Worm (Caenorhabditis elegans) whole organism, L2 larva: ENCODE measurements around the gene metl-18.

Experiments used
- C34F6.9 ChIP-seq: fragments of 150-350 bp; optimal IDR thresholded peaks from 2 replicates; lab custom pipeline; 2014; ENCODE audit warnings: missing biosample characterization, missing genetic modification characterization
- F13H6.1 ChIP-seq: sonication (generic microtip); optimal IDR thresholded peaks from 2 replicates; lab custom pipeline; 2016; ENCODE audit warnings: missing genetic modification characterization, missing compliant biosample characterization
- R02D3.7 ChIP-seq: fragments of 150-350 bp; optimal IDR thresholded peaks from 2 replicates; lab custom pipeline; 2014; ENCODE audit warnings: missing biosample characterization, missing genetic modification characterization
- Y55F3AM.14 ChIP-seq: fragments of 200-800 bp; sonication (Bioruptor generic); optimal IDR thresholded peaks from 2 replicates; lab custom pipeline; 2018; ENCODE audit warnings: mild to moderate bottlenecking, missing genetic modification characterization, missing compliant biosample characterization
- ZK546.5 ChIP-seq: sonication (generic microtip); optimal IDR thresholded peaks from 2 replicates; lab custom pipeline; 2017; ENCODE audit warnings: missing biosample characterization, missing genetic modification characterization
- alr-1 ChIP-seq: fragments of 150-350 bp; optimal IDR thresholded peaks from 2 replicates; lab custom pipeline; 2014; ENCODE audit warnings: missing biosample characterization, missing genetic modification characterization
- aly-2 ChIP-seq: fragments of 150-350 bp; optimal IDR thresholded peaks from 2 replicates; lab custom pipeline; 2014; ENCODE audit warnings: missing biosample characterization, missing genetic modification characterization
- ama-1 ChIP-seq: fragments of 150-350 bp; optimal IDR thresholded peaks from 2 replicates; lab custom pipeline; 2018; ENCODE audit warnings: inconsistent platforms
- blmp-1 ChIP-seq: sonication (generic microtip); optimal IDR thresholded peaks from 2 replicates; lab custom pipeline; 2017; ENCODE audit warnings: missing genetic modification characterization, mild to moderate bottlenecking, missing compliant biosample characterization, antibody characterized with exemption, moderate library complexity; ENCODE audit not compliant: insufficient read depth
- ceh-16 ChIP-seq: fragments of 150-350 bp; optimal IDR thresholded peaks from 2 replicates; lab custom pipeline; 2014; ENCODE audit warnings: missing biosample characterization, missing genetic modification characterization
- ceh-82 ChIP-seq: fragments of 150-350 bp; optimal IDR thresholded peaks from 2 replicates; lab custom pipeline; 2014; ENCODE audit warnings: missing biosample characterization, missing genetic modification characterization
- crh-2 ChIP-seq: sonication (generic microtip); optimal IDR thresholded peaks from 2 replicates; lab custom pipeline; 2017; ENCODE audit warnings: missing biosample characterization, missing genetic modification characterization
- dmd-4 ChIP-seq: sonication (generic microtip); optimal IDR thresholded peaks from 2 replicates; lab custom pipeline; 2017; ENCODE audit warnings: missing biosample characterization, missing genetic modification characterization
- egl-27 ChIP-seq: sonication (generic microtip); optimal IDR thresholded peaks from 3 replicates; lab custom pipeline; 2017; ENCODE audit warnings: missing biosample characterization, missing genetic modification reagents, missing genetic modification characterization
- elt-1 ChIP-seq: fragments of 150-350 bp; optimal IDR thresholded peaks from 2 replicates; lab custom pipeline; 2014; ENCODE audit warnings: missing biosample characterization, missing genetic modification characterization
- elt-3 ChIP-seq: sonication (generic microtip); optimal IDR thresholded peaks from 2 replicates; lab custom pipeline; 2017; ENCODE audit warnings: missing biosample characterization, missing genetic modification characterization
- fos-1 ChIP-seq: fragments of 150-350 bp; optimal IDR thresholded peaks from 2 replicates; lab custom pipeline; 2014; ENCODE audit warnings: missing biosample characterization, missing genetic modification characterization
- lin-11 ChIP-seq: fragments of 150-350 bp; sonication (generic microtip); optimal IDR thresholded peaks from 2 replicates; lab custom pipeline; 2014; ENCODE audit warnings: missing biosample characterization, missing genetic modification characterization, inconsistent platforms, mixed read lengths
- lin-13 ChIP-seq: fragments of 150-350 bp; optimal IDR thresholded peaks from 2 replicates; lab custom pipeline; 2014; ENCODE audit warnings: missing biosample characterization, missing genetic modification reagents, missing genetic modification characterization
- lin-39 ChIP-seq: fragments of 150-350 bp; optimal IDR thresholded peaks from 2 replicates; lab custom pipeline; 2014; ENCODE audit warnings: missing biosample characterization, missing genetic modification reagents, missing genetic modification characterization
- lsy-2 ChIP-seq, 2 experiments: fragments of 150-350 bp in 1 of 2; sonication (generic microtip) in 1 of 2; optimal IDR thresholded peaks; 2 replicates each; lab custom pipeline; 2014 to 2017; ENCODE audit warnings: missing biosample characterization in 2 of 2, missing genetic modification characterization in 2 of 2
- mab-5 ChIP-seq: fragments of 150-350 bp; optimal IDR thresholded peaks from 2 replicates; lab custom pipeline; 2014; ENCODE audit warnings: missing biosample characterization, missing genetic modification characterization
- mbf-1 ChIP-seq: sonication (generic microtip); optimal IDR thresholded peaks from 2 replicates; lab custom pipeline; 2017; ENCODE audit warnings: missing biosample characterization, missing genetic modification characterization
- mdl-1 ChIP-seq, 2 experiments: fragments of 150-350 bp in 1 of 2; sonication (generic microtip) in 1 of 2; optimal IDR thresholded peaks; 2 replicates each; lab custom pipeline; 2017; ENCODE audit warnings: missing biosample characterization in 2 of 2, missing genetic modification characterization in 2 of 2
- nhr-10 ChIP-seq: sonication (generic microtip); optimal IDR thresholded peaks from 2 replicates; lab custom pipeline; 2017; ENCODE audit warnings: missing biosample characterization, missing genetic modification characterization
- nhr-11 ChIP-seq: fragments of 150-350 bp; optimal IDR thresholded peaks from 2 replicates; lab custom pipeline; 2014; ENCODE audit warnings: missing biosample characterization, missing genetic modification characterization
- nhr-12 ChIP-seq: fragments of 150-350 bp; optimal IDR thresholded peaks from 2 replicates; lab custom pipeline; 2014; ENCODE audit warnings: missing biosample characterization, missing genetic modification characterization
- nhr-129 ChIP-seq: fragments of 150-350 bp; optimal IDR thresholded peaks from 2 replicates; lab custom pipeline; 2014; ENCODE audit warnings: missing biosample characterization, missing genetic modification characterization
- nhr-21 ChIP-seq: fragments of 150-350 bp; optimal IDR thresholded peaks from 2 replicates; lab custom pipeline; 2014; ENCODE audit warnings: missing biosample characterization, missing genetic modification characterization
- nhr-23 ChIP-seq: fragments of 150-350 bp; optimal IDR thresholded peaks from 2 replicates; lab custom pipeline; 2014; ENCODE audit warnings: missing biosample characterization, missing genetic modification reagents, missing genetic modification characterization
- nhr-237 ChIP-seq: fragments of 150-350 bp; optimal IDR thresholded peaks from 2 replicates; lab custom pipeline; 2014; ENCODE audit warnings: missing biosample characterization, missing genetic modification characterization
- nhr-25 ChIP-seq: fragments of 150-350 bp; sonication (generic microtip); optimal IDR thresholded peaks from 3 replicates; lab custom pipeline; 2014; ENCODE audit warnings: missing biosample characterization, missing genetic modification characterization
- nhr-6 ChIP-seq: fragments of 150-350 bp; optimal IDR thresholded peaks from 2 replicates; lab custom pipeline; 2014; ENCODE audit warnings: missing biosample characterization, missing genetic modification characterization
- nhr-77 ChIP-seq: fragments of 150-350 bp; optimal IDR thresholded peaks from 2 replicates; lab custom pipeline; 2014; ENCODE audit warnings: missing biosample characterization, missing genetic modification characterization
- peb-1 ChIP-seq: fragments of 150-350 bp; optimal IDR thresholded peaks from 2 replicates; lab custom pipeline; 2014; ENCODE audit warnings: missing biosample characterization, missing genetic modification characterization
- sem-4 ChIP-seq: fragments of 150-350 bp; optimal IDR thresholded peaks from 2 replicates; lab custom pipeline; 2014; ENCODE audit warnings: missing biosample characterization, missing genetic modification reagents, missing genetic modification characterization
- skn-1 ChIP-seq: sonication (generic microtip); optimal IDR thresholded peaks from 2 replicates; lab custom pipeline; 2017; ENCODE audit warnings: missing biosample characterization, missing genetic modification characterization
- sma-3 ChIP-seq: sonication (generic microtip); optimal IDR thresholded peaks from 2 replicates; lab custom pipeline; 2016; ENCODE audit warnings: missing genetic modification reagents, missing genetic modification characterization, missing compliant biosample characterization
- sma-9 ChIP-seq, 2 experiments: fragments of 150-350 bp in 1 of 2; sonication (generic microtip) in 1 of 2; optimal IDR thresholded peaks; 2 replicates each; lab custom pipeline; 2014 to 2016; ENCODE audit warnings: missing genetic modification characterization in 2 of 2, mild to moderate bottlenecking in 1 of 2, missing biosample characterization in 1 of 2, missing compliant biosample characterization in 1 of 2, missing genetic modification reagents in 1 of 2, moderate library complexity in 1 of 2
- snpc-4 ChIP-seq: fragments of 150-350 bp; optimal IDR thresholded peaks from 2 replicates; lab custom pipeline; 2014; ENCODE audit warnings: missing biosample characterization, missing genetic modification characterization
- unc-39 ChIP-seq: fragments of 150-350 bp; optimal IDR thresholded peaks from 2 replicates; lab custom pipeline; 2014; ENCODE audit warnings: missing biosample characterization, missing genetic modification characterization
- unc-55 ChIP-seq: fragments of 150-350 bp; sonication (generic microtip); optimal IDR thresholded peaks from 3 replicates; lab custom pipeline; 2014; ENCODE audit warnings: missing biosample characterization, missing genetic modification reagents, missing genetic modification characterization
- unc-62 ChIP-seq: fragments of 150-350 bp; optimal IDR thresholded peaks from 2 replicates; lab custom pipeline; 2014; ENCODE audit warnings: missing biosample characterization, missing genetic modification reagents, missing genetic modification characterization
- zag-1 ChIP-seq: fragments of 150-350 bp; optimal IDR thresholded peaks from 2 replicates; lab custom pipeline; 2014; ENCODE audit warnings: missing biosample characterization, missing genetic modification characterization
- ztf-1 ChIP-seq: fragments of 200-800 bp; sonication (Bioruptor generic); conservative IDR thresholded peaks from 2 replicates; pipeline ENCODE4 v1.3.6; 2022; ENCODE audit warnings: missing genetic modification characterization, missing compliant biosample characterization
- ztf-11 ChIP-seq: sonication (generic microtip); optimal IDR thresholded peaks from 2 replicates; lab custom pipeline; 2017; ENCODE audit warnings: missing biosample characterization, missing genetic modification characterization
- ztf-4 ChIP-seq: fragments of 150-350 bp; optimal IDR thresholded peaks from 2 replicates; lab custom pipeline; 2014; ENCODE audit warnings: missing biosample characterization, missing genetic modification characterization

metl-18 gene

DNA sequence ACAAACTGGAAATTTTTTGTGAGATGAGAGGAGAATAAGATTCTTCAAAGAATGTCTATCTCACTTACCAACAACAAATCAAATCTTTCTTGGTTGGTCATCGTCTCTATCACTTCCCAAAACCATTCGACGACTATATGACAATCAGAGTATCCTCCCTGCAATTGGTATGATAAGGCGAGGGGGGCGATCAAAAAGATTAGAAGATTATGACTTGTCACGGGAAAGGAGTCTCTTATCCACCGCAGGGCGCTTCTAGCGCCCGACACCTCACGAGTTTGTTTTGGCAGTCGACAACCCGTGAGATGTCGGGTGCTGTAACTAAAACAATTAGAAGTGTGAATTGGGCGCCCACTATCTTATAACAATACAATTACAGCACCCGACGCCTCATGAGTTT, 47.8 kb upstream of the metl-18 start (continued):
- TF ChIP-seq nhr-77 (tag; lab: Kevin White, UChicago): no peak

DNA sequence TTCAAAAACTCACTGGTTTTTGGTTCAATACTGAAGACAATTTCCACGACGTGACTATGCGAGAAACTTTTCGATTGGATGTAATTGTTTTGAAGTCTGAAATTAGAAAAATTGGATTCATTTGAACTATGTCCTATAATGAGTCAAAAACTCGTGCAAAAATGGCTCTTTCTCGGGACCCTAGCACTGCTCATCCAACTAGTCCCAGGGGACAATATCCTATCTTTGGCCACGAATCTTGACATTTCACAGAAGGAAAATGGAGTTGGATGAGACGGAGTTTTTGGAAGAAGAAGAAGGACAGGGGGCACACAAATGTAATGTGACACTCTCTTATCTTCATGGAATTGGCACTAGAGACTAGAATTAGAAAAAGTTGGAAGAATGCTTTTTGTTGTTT, 43.7 kb upstream of the metl-18 start:
- TF ChIP-seq ceh-16 (no peak), nhr-6 (tag; lab: Kevin White, UChicago) (no peak), zag-1 (tag; lab: Kevin White, UChicago) (peak; percentile 14), snpc-4 (tag; lab: Kevin White, UChicago) (peak; percentile 12), unc-62 (no peak)
- TF ChIP-seq, all 48 proteins: peak for 2

DNA sequence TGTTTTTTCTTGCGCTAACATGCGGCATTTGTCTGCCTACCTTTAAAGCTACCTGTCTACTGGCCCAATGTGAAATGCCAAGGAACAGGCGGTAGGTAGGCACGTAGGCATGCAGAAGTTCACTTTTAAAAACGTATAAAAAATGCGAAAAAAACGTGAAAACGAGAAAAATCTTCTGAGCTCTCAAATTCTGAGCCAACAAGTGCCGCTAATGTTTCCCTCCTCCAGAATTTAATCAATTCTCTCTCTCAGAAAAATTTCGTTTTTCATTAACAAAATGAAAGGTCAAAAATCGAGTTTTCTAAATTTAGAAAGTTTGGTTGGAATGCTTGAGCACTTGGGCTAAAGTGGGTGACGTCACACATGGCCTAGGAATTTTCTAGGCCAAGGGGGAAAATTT, 43.1 kb upstream of the metl-18 start:
- TF ChIP-seq mbf-1 (tag; lab: Kevin White, UChicago): no peak
- TF ChIP-seq ceh-16: no peak
- no peak for TF ChIP-seq nhr-77 (tag; lab: Kevin White, UChicago)
- no peak for TF ChIP-seq ztf-4 (tag; lab: Kevin White, UChicago)

DNA sequence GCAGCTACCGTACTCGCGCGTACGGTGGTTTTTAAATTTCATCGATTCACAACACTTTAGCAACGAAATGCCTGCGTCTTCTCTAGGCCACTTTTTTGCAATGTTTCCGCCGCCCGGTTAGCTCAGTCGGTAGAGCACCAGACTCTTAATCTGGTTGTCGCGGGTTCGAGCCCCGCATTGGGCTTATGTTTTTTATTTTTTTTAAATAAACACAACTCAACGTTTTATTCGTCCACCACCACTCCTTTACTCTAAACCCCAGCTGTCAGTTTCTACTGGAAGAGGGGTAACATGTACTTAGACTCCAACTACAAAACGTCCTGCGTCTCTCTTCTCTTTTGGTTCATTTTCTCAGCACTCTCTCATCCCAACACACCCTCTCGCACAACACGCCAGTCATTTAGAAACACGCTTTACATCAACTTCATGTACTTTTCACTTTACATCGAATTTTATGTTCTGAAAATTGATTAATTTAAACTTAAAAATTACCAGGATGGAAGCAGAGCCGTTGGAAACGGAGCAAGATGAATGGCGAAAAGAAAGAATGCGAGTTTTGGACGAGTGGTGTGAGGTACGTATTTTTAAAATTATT, 36.0 kb upstream of the metl-18 start, which contains the start of the genes elmd-1 and hecw-1:
Gene elmd-1, plus strand, starts transcription at position 494 of the 595 bp plus-strand sequence.
Gene hecw-1, minus strand, starts transcription at position 545 of the 595 bp plus-strand sequence.
- TF ChIP-seq ZK546.5 (tag; lab: Kevin White, UChicago) (no peak), nhr-129 (tag; lab: Kevin White, UChicago) (peak; percentile 57), Y55F3AM.14 (GFP tag; lab: Kevin White, UChicago) (no peak), sem-4 (tag; lab: Kevin White, UChicago) (no peak), aly-2 (no peak), crh-2 (tag; lab: Kevin White, UChicago) (peak; percentile 71), dmd-4 (tag; lab: Kevin White, UChicago) (no peak), sma-9 (GFP tag; optimal IDR thresholded peaks at IDR 0.05; lab: Kevin White, UChicago) (peak; percentile 3), sma-9 (tag; optimal IDR thresholded peaks at IDR 0.05; lab: Kevin White, UChicago) (no peak), alr-1 (tag; lab: Kevin White, UChicago) (no peak), mbf-1 (tag; lab: Kevin White, UChicago) (no peak), lin-13 (peak; percentile 56), nhr-77 (tag; lab: Kevin White, UChicago) (no peak), nhr-11 (tag; lab: Kevin White, UChicago) (no peak), elt-3 (tag; lab: Kevin White, UChicago) (no peak), egl-27 (peak; percentile 50), unc-39 (no peak), blmp-1 (tag; lab: Kevin White, UChicago) (no peak), nhr-23 (tag; lab: Kevin White, UChicago) (no peak), lin-39 (no peak), fos-1 (tag; lab: Kevin White, UChicago) (peak; percentile 70), peb-1 (no peak), zag-1 (tag; lab: Kevin White, UChicago) (no peak), ztf-11 (tag; lab: Kevin White, UChicago) (no peak), lin-11 (tag; lab: Kevin White, UChicago) (no peak), nhr-237 (tag; lab: Kevin White, UChicago) (no peak), nhr-21 (tag; lab: Kevin White, UChicago) (no peak), ztf-4 (tag; lab: Kevin White, UChicago) (peak; percentile 28), snpc-4 (tag; lab: Kevin White, UChicago) (no peak), sma-3 (peak; percentile 51), ztf-1 (no peak), mab-5 (no peak), nhr-25 (tag; lab: Kevin White, UChicago) (no peak), lsy-2 (tag; optimal IDR thresholded peaks at IDR 0.05; lab: Kevin White, UChicago) (peak; percentile 22 to 56), F13H6.1 (tag; lab: Kevin White, UChicago) (peak; percentile 60), nhr-10 (tag; lab: Kevin White, UChicago) (no peak), unc-55 (GFP tag; lab: Kevin White, UChicago) (peak; percentile 73), nhr-12 (tag; lab: Kevin White, UChicago) (no peak), unc-62 (no peak), elt-1 (no peak), ceh-82 (no peak), mdl-1 (tag; optimal IDR thresholded peaks at IDR 0.05; lab: Kevin White, UChicago) (no peak), ceh-16 (no peak), R02D3.7 (tag; lab: Kevin White, UChicago) (no peak), C34F6.9 (tag; lab: Kevin White, UChicago) (peak; percentile 63), skn-1 (tag; lab: Kevin White, UChicago) (no peak), ama-1 (lab: Kevin White, UChicago) (no peak)
